Worm (Caenorhabditis elegans) whole organism, young adult: ENCODE data around the gene epic-2.

Source experiments
- F33H1.4 ChIP-seq: fragments of 200-800 bp; sonication (Bioruptor generic); IDR thresholded peaks from 2 replicates; pipeline ENCODE4 v1.3.6; 2022; ENCODE audit warnings: missing genetic modification reagents, missing genetic modification characterization, missing compliant biosample characterization
- F39B2.1 ChIP-seq: fragments of 200-800 bp; sonication (Bioruptor generic); IDR thresholded peaks from 2 replicates; pipeline ENCODE4 v1.3.6; 2022; ENCODE audit warnings: missing genetic modification reagents, missing genetic modification characterization, missing compliant biosample characterization
- Y53G8AR.9 ChIP-seq: fragments of 200-800 bp; sonication (Bioruptor generic); conservative IDR thresholded peaks from 2 replicates; pipeline ENCODE4 v1.3.6; 2022; ENCODE audit warnings: missing genetic modification reagents, missing genetic modification characterization, missing compliant biosample characterization
- Y79H2A.3 ChIP-seq: fragments of 200-800 bp; sonication (Bioruptor generic); conservative IDR thresholded peaks from 2 replicates; pipeline ENCODE4 v1.3.6; 2022; ENCODE audit warnings: missing genetic modification reagents, missing genetic modification characterization, missing compliant biosample characterization
- ama-1 ChIP-seq, 3 experiments: fragments of 150-350 bp in 1 of 3; sonication (generic microtip) in 2 of 3; optimal IDR thresholded peaks; 2 replicates each; lab custom pipeline; 2014 to 2018; ENCODE audit warnings: missing biosample characterization in 2 of 3, missing genetic modification characterization in 2 of 3, missing genetic modification reagents in 2 of 3
- hlh-12 ChIP-seq: sonication (generic microtip); optimal IDR thresholded peaks from 2 replicates; lab custom pipeline; 2016; ENCODE audit warnings: missing genetic modification characterization, missing compliant biosample characterization
- hmg-20 ChIP-seq: fragments of 200-800 bp; sonication (Bioruptor generic); IDR thresholded peaks from 2 replicates; pipeline ENCODE4 v1.3.6; 2022; ENCODE audit warnings: missing genetic modification reagents, missing genetic modification characterization, missing compliant biosample characterization
- nfya-1 ChIP-seq: sonication (generic microtip); optimal IDR thresholded peaks from 2 replicates; lab custom pipeline; 2017; ENCODE audit warnings: antibody characterized with exemption, missing compliant biosample characterization, missing genetic modification characterization, borderline replicate concordance; ENCODE audit not compliant: insufficient read depth
- snpc-4 ChIP-seq, 5 experiments: fragments of 150-350 bp in 1 of 5; sonication (generic microtip) in 4 of 5; optimal IDR thresholded peaks; 2 replicates each; lab custom pipeline; 2014 to 2018; ENCODE audit warnings: missing genetic modification characterization in 5 of 5, missing biosample characterization in 3 of 5, antibody characterized with exemption in 2 of 5, mild to moderate bottlenecking in 2 of 5, missing compliant biosample characterization in 2 of 5, missing genotype in 2 of 5, moderate library complexity in 2 of 5, missing genetic modification reagents in 1 of 5
- unc-130 ChIP-seq: sonication (generic microtip); optimal IDR thresholded peaks from 2 replicates; lab custom pipeline; 2016; ENCODE audit warnings: missing genetic modification reagents, missing genetic modification characterization, missing compliant biosample characterization
- zim-3 ChIP-seq: sonication (generic microtip); optimal IDR thresholded peaks from 2 replicates; lab custom pipeline; 2017; ENCODE audit warnings: mild to moderate bottlenecking, missing genetic modification characterization, moderate library complexity, missing compliant biosample characterization

DNA sequence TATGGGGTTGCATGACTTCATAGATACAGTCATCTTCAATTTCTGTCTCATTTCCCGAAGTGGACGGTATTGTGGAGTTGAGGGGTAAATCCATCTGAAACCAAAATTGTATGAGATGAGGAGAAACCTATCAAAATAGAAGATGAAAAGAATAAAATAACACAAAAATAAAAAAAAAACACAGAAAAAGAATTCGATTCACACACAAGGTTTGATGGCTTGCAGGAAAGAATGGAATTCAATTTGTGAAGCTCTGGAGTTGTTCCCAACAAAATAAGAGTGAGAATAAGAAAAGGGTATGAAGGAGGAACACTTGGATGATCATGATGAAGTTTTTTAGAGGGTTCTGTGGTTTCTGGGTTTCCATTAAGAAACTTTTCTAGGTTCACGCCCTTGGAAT, 38.5 kb upstream of the epic-2 start, which contains the start of gene Y41D4B.24:
- no peak for TF ChIP-seq ama-1 (optimal IDR thresholded peaks at IDR 0.05; lab: Kevin White, UChicago)
- no peak for TF ChIP-seq ama-1 (GFP tag; optimal IDR thresholded peaks at IDR 0.05; lab: Kevin White, UChicago)
- TF ChIP-seq Y53G8AR.9 (GFP tag; lab: Robert Waterston, UW), result no peak
- TF ChIP-seq F39B2.1 (GFP tag; lab: Robert Waterston, UW), result no peak
- TF ChIP-seq zim-3 (tag; lab: Kevin White, UChicago), result no peak
- no peak for TF ChIP-seq F33H1.4 (GFP tag; lab: Robert Waterston, UW)
- TF ChIP-seq unc-130 (GFP tag; lab: Kevin White, UChicago), result no peak
- TF ChIP-seq hmg-20 (GFP tag; lab: Robert Waterston, UW), result no peak
- no peak for TF ChIP-seq Y79H2A.3 (GFP tag; lab: Robert Waterston, UW)
- no peak for TF ChIP-seq hlh-12 (tag; lab: Kevin White, UChicago)
- no peak for TF ChIP-seq snpc-4 (GFP tag; optimal IDR thresholded peaks at IDR 0.05; lab: Kevin White, UChicago)
- TF ChIP-seq snpc-4 (tag; optimal IDR thresholded peaks at IDR 0.05; lab: Kevin White, UChicago), result no peak
- no peak for TF ChIP-seq nfya-1 (tag; lab: Kevin White, UChicago)
